Fruit fly (Drosophila melanogaster): ENCODE data around the gene Sf3a1.

The Sf3a1 gene

DNA sequence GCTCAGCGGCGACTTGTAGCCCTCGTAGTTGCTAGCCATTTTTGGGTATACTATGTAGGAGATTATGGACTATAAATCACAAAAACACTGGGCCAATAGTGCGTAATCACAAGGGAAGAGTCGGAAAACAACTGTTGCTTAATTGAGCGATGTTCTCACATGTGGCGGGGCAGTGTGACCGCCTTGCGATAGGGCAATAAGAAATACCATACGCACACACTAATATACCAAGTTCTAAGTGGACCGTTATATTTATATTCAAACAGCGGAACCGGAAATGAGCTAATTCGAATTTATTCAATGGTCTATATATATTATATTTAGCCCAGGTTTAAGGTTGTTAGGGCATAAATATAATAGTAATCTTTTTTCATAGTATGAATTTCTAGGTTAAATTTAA is 18.8 kb upstream of the Sf3a1 start, which contains the start of gene Adsl (continued):
- TF ChIP-seq GATAe (GFP tag; conservative IDR thresholded peaks at IDR 0.05): no peak
- peak; percentile 79 for TF ChIP-seq odd (GFP tag; optimal IDR thresholded peaks at IDR 0.05)
- TF ChIP-seq vvl (GFP tag; IDR thresholded peaks at IDR 0.05): peak; percentile 84
- TF ChIP-seq pzg (GFP tag; optimal IDR thresholded peaks at IDR 0.05): peak; percentile 66
- peak; percentile 42; the same call in 1 of the 3 replicates for TF ChIP-seq CG34422 (GFP tag; IDR thresholded peaks at IDR 0.05)
- TF ChIP-seq CG14441 (GFP tag; IDR thresholded peaks at IDR 0.05): no peak
- no peak for TF ChIP-seq Aef1 (GFP tag; IDR thresholded peaks at IDR 0.05)
- no peak for TF ChIP-seq CG4730 (GFP tag; IDR thresholded peaks at IDR 0.05)
- TF ChIP-seq chn (GFP tag; optimal IDR thresholded peaks at IDR 0.05): no peak
- TF ChIP-seq CG12659 (GFP tag; optimal IDR thresholded peaks at IDR 0.05): peak; percentile 72
- TF ChIP-seq CG1603 (tag; optimal IDR thresholded peaks at IDR 0.05): peak; percentile 84
- TF ChIP-seq CG7786 (GFP tag; optimal IDR thresholded peaks at IDR 0.05): no peak
- no peak for TF ChIP-seq CG11723 (GFP tag; optimal IDR thresholded peaks at IDR 0.05)
- no peak for TF ChIP-seq CG4404 (GFP tag; IDR thresholded peaks at IDR 0.05)
- TF ChIP-seq tll (GFP tag; optimal IDR thresholded peaks at IDR 0.05): no peak
- TF ChIP-seq CG32767 (GFP tag; IDR thresholded peaks at IDR 0.05): peak; percentile 35; the same call in 1 of the 2 replicates
- no peak for TF ChIP-seq ems (GFP tag; optimal IDR thresholded peaks at IDR 0.05)
- peak; percentile 78 for TF ChIP-seq CG1529 (GFP tag; optimal IDR thresholded peaks at IDR 0.05)
- TF ChIP-seq Hey (tag; optimal IDR thresholded peaks at IDR 0.05): peak; percentile 14
- TF ChIP-seq CG11695 (GFP tag; IDR thresholded peaks at IDR 0.05): no peak
- TF ChIP-seq Hand (GFP tag; optimal IDR thresholded peaks at IDR 0.05): no peak
- peak; percentile 57 for TF ChIP-seq BEAF-32 (GFP tag; optimal IDR thresholded peaks at IDR 0.05)
- TF ChIP-seq Bgb (GFP tag; IDR thresholded peaks at IDR 0.05; ENCODE audit: partially characterized antibody): peak; percentile 49; the same call in 1 of the 2 replicates
- TF ChIP-seq hbn (GFP tag; IDR thresholded peaks at IDR 0.05; ENCODE audit: partially characterized antibody): 0 out of 2 replicates have a peak, but pooled peaks have one; percentile 14
- TF ChIP-seq CG7928 (GFP tag; optimal IDR thresholded peaks at IDR 0.05): no peak
- no peak for TF ChIP-seq cad (GFP tag; optimal IDR thresholded peaks at IDR 0.05)
- peak; percentile 91 for TF ChIP-seq dm (GFP tag; optimal IDR thresholded peaks at IDR 0.05)
- no peak for TF ChIP-seq fd3F (GFP tag; optimal IDR thresholded peaks at IDR 0.05)
- TF ChIP-seq ap (GFP tag; IDR thresholded peaks at IDR 0.05): no peak
- no peak for TF ChIP-seq Dfd (GFP tag; optimal IDR thresholded peaks at IDR 0.05)
- no peak for TF ChIP-seq NC2α (GFP tag; optimal IDR thresholded peaks at IDR 0.05)
- no peak for TF ChIP-seq CG2678 (tag; optimal IDR thresholded peaks at IDR 0.05)
- TF ChIP-seq CG12219 (GFP tag; optimal IDR thresholded peaks at IDR 0.05): peak; percentile 76
- peak; percentile 20 for TF ChIP-seq Side (GFP tag; optimal IDR thresholded peaks at IDR 0.05)
- no peak for TF ChIP-seq CG12236 (GFP tag; optimal IDR thresholded peaks at IDR 0.05)
- peak; percentile 95 for TF ChIP-seq Med (GFP tag)
- TF ChIP-seq CG6689 (GFP tag; IDR thresholded peaks at IDR 0.05): peak; percentile 31; the same call in 1 of the 2 replicates
- TF ChIP-seq croc (GFP tag; conservative IDR thresholded peaks at IDR 0.05): 0 out of 3 replicates have a peak, but pooled peaks have one; percentile 20
- peak; percentile 43; the same call in 2 of the 3 replicates for TF ChIP-seq CG34224 (GFP tag; IDR thresholded peaks at IDR 0.05; ENCODE audit: partially characterized antibody)
- no peak for TF ChIP-seq ssp (GFP tag; IDR thresholded peaks at IDR 0.05)
- peak; percentile 49; the same call in 1 of the 2 replicates for TF ChIP-seq Nf-YA (GFP tag; IDR thresholded peaks at IDR 0.05)
- peak; percentile 74 for TF ChIP-seq CG18619 (GFP tag; optimal IDR thresholded peaks at IDR 0.05)
- TF ChIP-seq pnt (GFP tag; optimal IDR thresholded peaks at IDR 0.05): no peak
- TF ChIP-seq Oli (tag; optimal IDR thresholded peaks at IDR 0.05): peak; percentile 51
- TF ChIP-seq Deaf1 (tag; optimal IDR thresholded peaks at IDR 0.05): no peak
- peak in 1 of 2 experiments; percentile 26 for TF ChIP-seq chif (GFP tag; optimal IDR thresholded peaks at IDR 0.05)
- no peak for TF ChIP-seq Poxn (GFP tag; IDR thresholded peaks at IDR 0.05)
- no peak for TF ChIP-seq CG2120 (GFP tag; optimal IDR thresholded peaks at IDR 0.05)
- TF ChIP-seq CG17829 (tag; optimal IDR thresholded peaks at IDR 0.05): no peak
- TF ChIP-seq Taf1 (GFP tag; IDR thresholded peaks at IDR 0.05): no peak
- peak; percentile 24 for TF ChIP-seq tin (GFP tag; optimal IDR thresholded peaks at IDR 0.05)
